Worm (Caenorhabditis elegans) whole organism, L4 larva: ENCODE measurements around the gene ZK637.4.

Experiments
- F10B5.3 ChIP-seq: sonication (generic microtip); optimal IDR thresholded peaks from 2 replicates; lab custom pipeline; 2016; ENCODE audit warnings: mild to moderate bottlenecking, missing genetic modification characterization, missing compliant biosample characterization
- F49E8.2 ChIP-seq: sonication (generic microtip); optimal IDR thresholded peaks from 2 replicates; lab custom pipeline; 2016; ENCODE audit warnings: missing compliant biosample characterization, mild to moderate bottlenecking, missing genetic modification characterization, borderline replicate concordance
- aha-1 ChIP-seq: fragments of 150-350 bp; peaks from one replicate; lab custom pipeline; 2014; ENCODE audit warnings: missing biosample characterization, missing genetic modification characterization
- ceh-32 ChIP-seq: sonication (generic microtip); optimal IDR thresholded peaks from 2 replicates; lab custom pipeline; 2016; ENCODE audit warnings: mild to moderate bottlenecking, missing genetic modification characterization, missing compliant biosample characterization; ENCODE audit not compliant: poor library complexity
- ces-1 ChIP-seq: fragments of 150-350 bp; sonication (generic microtip); optimal IDR thresholded peaks from 4 replicates; lab custom pipeline; 2014; ENCODE audit warnings: missing biosample characterization, missing genetic modification reagents, missing genetic modification characterization
- duxl-1 ChIP-seq: sonication (generic microtip); optimal IDR thresholded peaks from 2 replicates; lab custom pipeline; 2016; ENCODE audit warnings: mild to moderate bottlenecking, missing genetic modification characterization, moderate library complexity, missing compliant biosample characterization; ENCODE audit not compliant: poor library complexity
- lin-13 ChIP-seq: fragments of 150-350 bp; optimal IDR thresholded peaks from 2 replicates; lab custom pipeline; 2014; ENCODE audit warnings: missing biosample characterization, missing genetic modification reagents, missing genetic modification characterization
- nhr-28 ChIP-seq: fragments of 150-350 bp; optimal IDR thresholded peaks from 2 replicates; lab custom pipeline; 2014; ENCODE audit warnings: missing biosample characterization, missing genetic modification characterization
- pqm-1 ChIP-seq: sonication (generic microtip); optimal IDR thresholded peaks from 2 replicates; lab custom pipeline; 2017; ENCODE audit warnings: missing biosample characterization, missing genetic modification characterization
- rbr-2 ChIP-seq: sonication (generic microtip); optimal IDR thresholded peaks from 2 replicates; lab custom pipeline; 2016; ENCODE audit warnings: missing genotype, missing genetic modification characterization, missing compliant biosample characterization
- snpc-4 ChIP-seq: fragments of 150-350 bp; optimal IDR thresholded peaks from 2 replicates; lab custom pipeline; 2014; ENCODE audit warnings: missing biosample characterization, missing genetic modification characterization

- TF ChIP-seq duxl-1 (tag; lab: Kevin White, UChicago) (no peak), F10B5.3 (tag; lab: Kevin White, UChicago) (no peak), snpc-4 (tag; lab: Kevin White, UChicago) (no peak), ceh-32 (tag; lab: Kevin White, UChicago) (no peak), nhr-28 (tag; lab: Kevin White, UChicago) (no peak), aha-1 (tag; lab: Kevin White, UChicago) (no peak), pqm-1 (tag; lab: Kevin White, UChicago) (no peak), lin-13 (no peak), F49E8.2 (tag; lab: Kevin White, UChicago) (no peak), rbr-2 (tag; lab: Kevin White, UChicago) (no peak), ces-1 (GFP tag; lab: Kevin White, UChicago) (no peak)
Observed at ce11 chrIII:8889931-8890330, 3.6 kb upstream of the ZK637.4 start, which contains the start of gene lnkn-1.
